Fruit fly (Drosophila melanogaster): Measurements from ENCODE around the gene CG31274.

The CG31274 gene

dm6 chr3R:17039993-17040807, 47.4 kb downstream of the CG31274 start, which contains the start of the genes CG18213 and Trm7-32 (continued):
- TF ChIP-seq NC2β (GFP tag; optimal IDR thresholded peaks at IDR 0.05) (no peak), Sox100B (GFP tag; optimal IDR thresholded peaks at IDR 0.05) (peak; percentile 1), CG11723 (GFP tag; optimal IDR thresholded peaks at IDR 0.05) (no peak), gsb-n (tag; optimal IDR thresholded peaks at IDR 0.05) (no peak), Sry-δ (GFP tag; optimal IDR thresholded peaks at IDR 0.05) (peak; percentile 77), CG12391 (tag; optimal IDR thresholded peaks at IDR 0.05) (peak; percentile 49), lbe (GFP tag; optimal IDR thresholded peaks at IDR 0.05) (no peak), Sox102F (GFP tag; optimal IDR thresholded peaks at IDR 0.05) (no peak), CG6854 (GFP tag; optimal IDR thresholded peaks at IDR 0.05) (no peak), CG6254 (GFP tag; optimal IDR thresholded peaks at IDR 0.05) (peak; percentile 6), CG8478 (optimal IDR thresholded peaks at IDR 0.05) (no peak), en (GFP tag; optimal IDR thresholded peaks at IDR 0.05) (no peak), slbo (GFP tag; IDR thresholded peaks at IDR 0.05) (peak; percentile 60; the same call in 1 of the 2 replicates), CG16815 (GFP tag; optimal IDR thresholded peaks at IDR 0.05) (no peak), tin (GFP tag; optimal IDR thresholded peaks at IDR 0.05) (peak; percentile 18), CG17385 (GFP tag; optimal IDR thresholded peaks at IDR 0.05) (no peak), CG9609 (GFP tag; optimal IDR thresholded peaks at IDR 0.05) (no peak), ind (GFP tag; optimal IDR thresholded peaks at IDR 0.05) (peak; percentile 3), Sry-β (GFP tag; optimal IDR thresholded peaks at IDR 0.05) (peak; percentile 58), CG6765 (GFP tag; optimal IDR thresholded peaks at IDR 0.05) (no peak), CG16813 (GFP tag; IDR thresholded peaks at IDR 0.05; ENCODE audit: partially characterized antibody) (peak; percentile 84), sqz (GFP tag; optimal IDR thresholded peaks at IDR 0.05) (no peak), CG10209 (GFP tag; optimal IDR thresholded peaks at IDR 0.05) (no peak), Bgb (GFP tag; IDR thresholded peaks at IDR 0.05; ENCODE audit: partially characterized antibody) (peak; percentile 92), sna (GFP tag; IDR thresholded peaks at IDR 0.05; ENCODE audit: partially characterized antibody) (peak; percentile 80), CG2116 (GFP tag; optimal IDR thresholded peaks at IDR 0.05) (peak; percentile 59), disco-r (GFP tag; optimal IDR thresholded peaks at IDR 0.05) (no peak), Fer3 (tag; optimal IDR thresholded peaks at IDR 0.05) (no peak), esg (GFP tag; conservative IDR thresholded peaks at IDR 0.05) (no peak), CG3065 (GFP tag; optimal IDR thresholded peaks at IDR 0.05) (no peak), Oaz (GFP tag; IDR thresholded peaks at IDR 0.05) (no peak), stc (GFP tag; IDR thresholded peaks at IDR 0.05) (no peak), CG14860 (GFP tag; IDR thresholded peaks at IDR 0.05; ENCODE audit: partially characterized antibody) (peak; percentile 85), CG12659 (GFP tag; optimal IDR thresholded peaks at IDR 0.05) (peak; percentile 55), PHDP (tag; optimal IDR thresholded peaks at IDR 0.05) (no peak), CG3838 (GFP tag; optimal IDR thresholded peaks at IDR 0.05) (no peak), CG12236 (GFP tag; optimal IDR thresholded peaks at IDR 0.05) (no peak), HLH4C (GFP tag; IDR thresholded peaks at IDR 0.05; ENCODE audit: partially characterized antibody) (peak; percentile 80), CG17802 (tag; optimal IDR thresholded peaks at IDR 0.05) (no peak), Antp (GFP tag; optimal IDR thresholded peaks at IDR 0.05) (no peak), CG3726 (GFP tag; IDR thresholded peaks at IDR 0.05) (no peak), pnt (GFP tag; optimal IDR thresholded peaks at IDR 0.05) (no peak), CG9817 (tag; optimal IDR thresholded peaks at IDR 0.05) (peak; percentile 35), Ada2b (GFP tag; IDR thresholded peaks at IDR 0.05) (no peak), CG9437 (GFP tag; optimal IDR thresholded peaks at IDR 0.05) (no peak), Neu2 (GFP tag; optimal IDR thresholded peaks at IDR 0.05; ENCODE audit: borderline replicate concordance) (no peak), CG1602 (GFP tag; optimal IDR thresholded peaks at IDR 0.05) (no peak), CG16779 (GFP tag; IDR thresholded peaks at IDR 0.05) (no peak), nmo (GFP tag; optimal IDR thresholded peaks at IDR 0.05) (no peak)
